Fruit fly (Drosophila melanogaster): ENCODE measurements around the gene CG9702.

DNA sequence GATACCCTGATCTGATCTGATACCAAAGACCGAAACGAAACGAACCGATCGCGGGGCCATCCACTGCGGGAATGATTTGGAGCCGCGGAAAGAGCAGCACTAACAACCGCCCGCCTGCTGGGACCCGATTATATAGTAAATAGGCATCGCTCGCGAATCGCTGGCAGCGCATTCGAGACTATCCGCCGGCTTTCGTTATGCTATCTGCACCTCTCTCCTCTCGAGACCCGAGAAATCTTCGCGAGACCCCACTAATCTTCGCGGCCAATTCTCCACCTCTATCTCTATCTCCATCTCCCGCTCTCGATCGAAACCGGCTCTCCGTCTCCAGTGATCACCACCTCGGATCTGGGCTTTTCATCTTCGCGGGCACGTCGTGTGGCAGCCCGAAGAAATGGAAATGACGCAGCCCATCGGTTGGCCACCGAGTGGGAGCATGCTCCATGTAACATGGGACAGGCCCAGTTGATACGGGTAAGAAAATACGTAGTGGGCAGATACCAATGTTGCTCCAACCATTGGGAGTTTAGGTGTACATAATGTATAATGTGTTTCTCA, 8.0 kb downstream of the CG9702 start, which contains the start of gene CG9717:
- no peak for TF ChIP-seq dmrt93B (GFP tag; optimal IDR thresholded peaks at IDR 0.05)
- no peak for TF ChIP-seq psq (GFP tag; optimal IDR thresholded peaks at IDR 0.05)
- TF ChIP-seq lola (GFP tag; optimal IDR thresholded peaks at IDR 0.05): no peak
- TF ChIP-seq fru (GFP tag; optimal IDR thresholded peaks at IDR 0.05): no peak
- TF ChIP-seq h (GFP tag; optimal IDR thresholded peaks at IDR 0.05): no peak
